Worm (Caenorhabditis elegans): Measurements from ENCODE around the gene jmjd-3.2.

The jmjd-3.2 gene

ce11 chrX:14480248-14480647 lies 32.2 kb downstream of the jmjd-3.2 start, which contains the start of gene gfi-3 (continued):
- TF ChIP-seq ceh-27 (GFP tag; optimal IDR thresholded peaks at IDR 0.05) (peak; percentile 70), lir-1 (GFP tag; conservative IDR thresholded peaks at IDR 0.05) (no peak), lin-40 (tag; optimal IDR thresholded peaks at IDR 0.05) (peak; percentile 84), F52B5.7 (tag; optimal IDR thresholded peaks at IDR 0.05) (no peak), somi-1 (GFP tag; optimal IDR thresholded peaks at IDR 0.05) (no peak), lsl-1 (GFP tag; optimal IDR thresholded peaks at IDR 0.05) (no peak), ceh-100 (GFP tag; IDR thresholded peaks at IDR 0.05) (0 out of 2 replicates have a peak, but pooled peaks have one; percentile 11), zim-3 (tag; optimal IDR thresholded peaks at IDR 0.05) (no peak), dox-1 (GFP tag; IDR thresholded peaks at IDR 0.05) (peak; percentile 74)

ce11 chrX:14481637-14482036 lies 33.6 kb downstream of the jmjd-3.2 start:
- TF ChIP-seq nfya-1 (tag; optimal IDR thresholded peaks at IDR 0.05; ENCODE audit: borderline replicate concordance, insufficient read depth): no peak
- peak; percentile 78 for TF ChIP-seq zfh-2 (GFP tag; conservative IDR thresholded peaks at IDR 0.05)
- no peak for TF ChIP-seq snpc-4 (GFP tag; optimal IDR thresholded peaks at IDR 0.05)
- TF ChIP-seq snpc-4 (tag; optimal IDR thresholded peaks at IDR 0.05): peak in 3 of 4 experiments; percentile 32 to 88 (median 82)
- no peak for TF ChIP-seq mcd-1 (GFP tag; IDR thresholded peaks at IDR 0.05)
- peak; percentile 50; the same call in 1 of the 2 replicates for TF ChIP-seq egrh-3 (GFP tag; IDR thresholded peaks at IDR 0.05)

ce11 chrX:14484827-14485226 lies 36.8 kb downstream of the jmjd-3.2 start, which contains the start of gene M163.8:
Gene M163.8, plus strand, starts transcription at chrX:14485127.
- TF ChIP-seq snpc-1.1 (tag; optimal IDR thresholded peaks at IDR 0.05; ENCODE audit: insufficient read depth) (no peak), nfyb-1 (GFP tag; IDR thresholded peaks at IDR 0.05) (no peak), Y53F4B.3 (GFP tag; IDR thresholded peaks at IDR 0.05) (no peak), B0035.1 (tag; optimal IDR thresholded peaks at IDR 0.05) (no peak), unc-62 (GFP tag; optimal IDR thresholded peaks at IDR 0.05) (no peak), lag-1 (GFP tag; IDR thresholded peaks at IDR 0.05) (no peak), ZK185.1 (tag; optimal IDR thresholded peaks at IDR 0.05; ENCODE audit: poor library complexity, severe bottlenecking) (no peak), pha-4 (tag; optimal IDR thresholded peaks at IDR 0.05) (no peak), C17E4.6 (GFP tag; IDR thresholded peaks at IDR 0.05) (no peak), mes-4 (tag; optimal IDR thresholded peaks at IDR 0.05) (no peak), chd-7 (tag; optimal IDR thresholded peaks at IDR 0.05) (no peak)

ce11 chrX:14486503-14486902 lies 38.5 kb downstream of the jmjd-3.2 start:
- no peak for TF ChIP-seq somi-1 (GFP tag; optimal IDR thresholded peaks at IDR 0.05)

- TF ChIP-seq C17E4.6 (GFP tag; IDR thresholded peaks at IDR 0.05) (no peak), nhr-90 (tag; optimal IDR thresholded peaks at IDR 0.05) (no peak), nfyb-1 (GFP tag; IDR thresholded peaks at IDR 0.05) (no peak), him-1 (tag; optimal IDR thresholded peaks at IDR 0.05) (no peak), rec-8 (tag; optimal IDR thresholded peaks at IDR 0.05) (no peak), hmg-1.2 (GFP tag; IDR thresholded peaks at IDR 0.05) (no peak), C06A6.2 (GFP tag; conservative IDR thresholded peaks at IDR 0.05) (no peak)
These were observed 39.3 kb downstream of the jmjd-3.2 start for ce11 chrX:14487333-14487732.
